Fruit fly (Drosophila melanogaster): ENCODE data around the gene CG11327.

Gene CG11327

dm6 chr2L:6698387-6698786, 11.9 kb upstream of the CG11327 start:
- TF ChIP-seq CG17801 (GFP tag; optimal IDR thresholded peaks at IDR 0.05; ENCODE audit: partially characterized antibody), result no peak

dm6 chr2L:6696229-6696628, 9.7 kb upstream of the CG11327 start:
- no peak for TF ChIP-seq CG17801 (GFP tag; optimal IDR thresholded peaks at IDR 0.05; ENCODE audit: partially characterized antibody)

- TF ChIP-seq CG17801 (GFP tag; optimal IDR thresholded peaks at IDR 0.05; ENCODE audit: partially characterized antibody), result no peak
Measured at dm6 chr2L:6693794-6694254, 7.3 kb upstream of the CG11327 start.

dm6 chr2L:6692048-6692447, 5.5 kb upstream of the CG11327 start:
- TF ChIP-seq CG17801 (GFP tag; optimal IDR thresholded peaks at IDR 0.05; ENCODE audit: partially characterized antibody), result no peak

dm6 chr2L:6683992-6684882, 2.3 kb downstream of the CG11327 start, which contains the start of gene Nhe3:
Nhe3 (minus strand) TSS chr2L:6684364.
- TF ChIP-seq CG17801 (GFP tag; optimal IDR thresholded peaks at IDR 0.05; ENCODE audit: partially characterized antibody), result peak; percentile 70

dm6 chr2L:6682909-6683308, 3.6 kb downstream of the CG11327 start:
- TF ChIP-seq CG17801 (GFP tag; optimal IDR thresholded peaks at IDR 0.05; ENCODE audit: partially characterized antibody), result no peak

dm6 chr2L:6677453-6677852, 9.1 kb downstream of the CG11327 start, which contains the start of gene Nse1:
Nse1 (minus strand) TSS chr2L:6677625.
- TF ChIP-seq CG17801 (GFP tag; optimal IDR thresholded peaks at IDR 0.05; ENCODE audit: partially characterized antibody), result no peak

- peak; percentile 3 for TF ChIP-seq CG17801 (GFP tag; optimal IDR thresholded peaks at IDR 0.05; ENCODE audit: partially characterized antibody)
Measured at dm6 chr2L:6676535-6676934, 10.0 kb downstream of the CG11327 start, which contains the start of gene cort. cort (minus strand) TSS chr2L:6676635.

dm6 chr2L:6673211-6674012, 13.1 kb downstream of the CG11327 start, which contains the start of gene Spn27A:
Spn27A (minus strand) TSS chr2L:6673347.
- peak; percentile 76 for TF ChIP-seq CG17801 (GFP tag; optimal IDR thresholded peaks at IDR 0.05; ENCODE audit: partially characterized antibody)

dm6 chr2L:6671409-6671808, 15.1 kb downstream of the CG11327 start:
- TF ChIP-seq CG17801 (GFP tag; optimal IDR thresholded peaks at IDR 0.05; ENCODE audit: partially characterized antibody), result no peak

- TF ChIP-seq CG17801 (GFP tag; optimal IDR thresholded peaks at IDR 0.05; ENCODE audit: partially characterized antibody), result peak; percentile 39
Measured at dm6 chr2L:6667719-6668325, 18.7 kb downstream of the CG11327 start, which contains the start of gene Galt. Galt (minus strand) TSS chr2L:6668033.

- TF ChIP-seq CG17801 (GFP tag; optimal IDR thresholded peaks at IDR 0.05; ENCODE audit: partially characterized antibody), result no peak
Measured at dm6 chr2L:6663562-6664051, 22.9 kb downstream of the CG11327 start, which contains the start of the genes CG13771, CG34310 and cup. CG13771 (minus strand) TSS chr2L:6663612. CG34310 (plus strand) TSS chr2L:6663664. cup (plus strand) TSS chr2L:6663664.

dm6 chr2L:6657969-6658748, 28.4 kb downstream of the CG11327 start, which contains the start of the genes CG31636 and Ube4A:
CG31636 (minus strand) TSS chr2L:6658152.
Ube4A (plus strand) TSS chr2L:6658517.
- TF ChIP-seq CG17801 (GFP tag; optimal IDR thresholded peaks at IDR 0.05; ENCODE audit: partially characterized antibody), result no peak

- TF ChIP-seq CG17801 (GFP tag; optimal IDR thresholded peaks at IDR 0.05; ENCODE audit: partially characterized antibody), result no peak
Measured at dm6 chr2L:6656264-6656676, 30.2 kb downstream of the CG11327 start, which contains the start of gene CG31633. CG31633 (minus strand) TSS chr2L:6656321.

Data from ovary, adult (tissue).